Worm (Caenorhabditis elegans) whole organism, L1 larva: ENCODE measurements around the gene irld-42.

Source experiments
- efl-1 ChIP-seq, 4 experiments: fragments of 150-350 bp; optimal IDR thresholded peaks in 3 of 4; peaks in 1 of 4; 1 replicate in 1 of 4; 2 replicates in 3 of 4; lab custom pipeline; 2014; ENCODE audit warnings: missing biosample characterization in 2 of 4, missing genetic modification characterization in 2 of 4, missing genetic modification reagents in 2 of 4
- nhr-90 ChIP-seq: sonication (generic microtip); optimal IDR thresholded peaks from 2 replicates; lab custom pipeline; 2016; ENCODE audit warnings: mild to moderate bottlenecking, missing genetic modification characterization, missing compliant biosample characterization; ENCODE audit not compliant: poor library complexity
- skn-1 ChIP-seq: fragments of 150-350 bp; optimal IDR thresholded peaks from 2 replicates; lab custom pipeline; 2014; ENCODE audit warnings: missing biosample characterization, missing genetic modification characterization
- unc-62 ChIP-seq: fragments of 150-350 bp; optimal IDR thresholded peaks from 2 replicates; lab custom pipeline; 2014; ENCODE audit warnings: missing biosample characterization, missing genetic modification reagents, missing genetic modification characterization

ce11 chrV:1623429-1623828 lies 44.9 kb upstream of the irld-42 start:
- TF ChIP-seq unc-62 (GFP tag; lab: Kevin White, UChicago): no peak
- no peak for TF ChIP-seq nhr-90 (tag; lab: Kevin White, UChicago)
- TF ChIP-seq skn-1: no peak
- TF ChIP-seq efl-1 (optimal IDR thresholded peaks at IDR 0.05; lab: Kevin White, UChicago): no peak
- TF ChIP-seq efl-1 (GFP tag; optimal IDR thresholded peaks at IDR 0.05 in 1 of 2; lab: Kevin White, UChicago): no peak
